Fruit fly (Drosophila melanogaster): ENCODE data around the gene mtm.
A peak's percentile ranks its signal among the peaks of the same experiment; 100 is the strongest.

The mtm gene

dm6 chr2L:5986094-5986493 lies 50.7 kb downstream of the mtm start, which contains the start of gene ifc (continued):
- TF ChIP-seq ftz-f1 (GFP tag; optimal IDR thresholded peaks at IDR 0.05) (no peak), Nf-YC (tag; optimal IDR thresholded peaks at IDR 0.05) (peak; percentile 56), sd (tag; optimal IDR thresholded peaks at IDR 0.05) (peak; percentile 55), Dref (GFP tag; IDR thresholded peaks at IDR 0.05) (no peak), crc (GFP tag; optimal IDR thresholded peaks at IDR 0.05) (peak; percentile 1), hbn (GFP tag; IDR thresholded peaks at IDR 0.05; ENCODE audit: partially characterized antibody) (no peak), CG12071 (GFP tag; optimal IDR thresholded peaks at IDR 0.05) (no peak), run (tag; optimal IDR thresholded peaks at IDR 0.05) (peak; percentile 22), Sox100B (GFP tag; optimal IDR thresholded peaks at IDR 0.05) (no peak), pita (GFP tag; optimal IDR thresholded peaks at IDR 0.05) (no peak), CG12104 (GFP tag; optimal IDR thresholded peaks at IDR 0.05) (peak; percentile 8), D (optimal IDR thresholded peaks at IDR 0.05) (no peak), D (GFP tag; optimal IDR thresholded peaks at IDR 0.05) (no peak), crp (GFP tag; optimal IDR thresholded peaks at IDR 0.05) (peak in 1 of 2 experiments; percentile 55), z (GFP tag; IDR thresholded peaks at IDR 0.05) (no peak), CG7745 (tag; optimal IDR thresholded peaks at IDR 0.05) (no peak), en (GFP tag; optimal IDR thresholded peaks at IDR 0.05) (peak; percentile 1), CG6175 (GFP tag; IDR thresholded peaks at IDR 0.05) (no peak), CG2116 (GFP tag; optimal IDR thresholded peaks at IDR 0.05) (peak; percentile 69), CG12769 (tag; optimal IDR thresholded peaks at IDR 0.05) (peak; percentile 80), bcd (GFP tag; optimal IDR thresholded peaks at IDR 0.05) (peak; percentile 87), CG34376 (GFP tag; optimal IDR thresholded peaks at IDR 0.05) (peak; percentile 33), dimm (GFP tag; IDR thresholded peaks at IDR 0.05) (no peak), CG3065 (GFP tag; optimal IDR thresholded peaks at IDR 0.05) (no peak), CG4424 (GFP tag; optimal IDR thresholded peaks at IDR 0.05) (peak; percentile 51), lov (optimal IDR thresholded peaks at IDR 0.05) (no peak), lov (GFP tag; IDR thresholded peaks at IDR 0.05) (no peak), CG11504 (tag; optimal IDR thresholded peaks at IDR 0.05) (no peak), gsb-n (tag; optimal IDR thresholded peaks at IDR 0.05) (peak; percentile 15), Ssrp (tag; optimal IDR thresholded peaks at IDR 0.05) (peak; percentile 61), pros (GFP tag; optimal IDR thresholded peaks at IDR 0.05) (no peak), ci (GFP tag; IDR thresholded peaks at IDR 0.05) (no peak), wdn (GFP tag; IDR thresholded peaks at IDR 0.05) (no peak), otp (GFP tag; IDR thresholded peaks at IDR 0.05) (no peak), yki (optimal IDR thresholded peaks at IDR 0.05) (no peak), zfh1 (GFP tag; IDR thresholded peaks at IDR 0.05) (no peak), CG10366 (GFP tag; IDR thresholded peaks at IDR 0.05) (no peak), corto (GFP tag; optimal IDR thresholded peaks at IDR 0.05) (no peak), fu2 (GFP tag; optimal IDR thresholded peaks at IDR 0.05) (peak; percentile 53), sim (GFP tag; IDR thresholded peaks at IDR 0.05) (no peak), tna (GFP tag; IDR thresholded peaks at IDR 0.05; ENCODE audit: partially characterized antibody) (no peak), CG2202 (tag; optimal IDR thresholded peaks at IDR 0.05) (no peak), Mes4 (GFP tag; optimal IDR thresholded peaks at IDR 0.05) (peak; percentile 30), CG18764 (GFP tag; optimal IDR thresholded peaks at IDR 0.05) (peak; percentile 40), kah (GFP tag; optimal IDR thresholded peaks at IDR 0.05) (peak; percentile 18), CG33557 (GFP tag; optimal IDR thresholded peaks at IDR 0.05) (peak; percentile 44), Ravus (GFP tag; IDR thresholded peaks at IDR 0.05) (no peak), CG10462 (GFP tag; optimal IDR thresholded peaks at IDR 0.05) (no peak), inv (GFP tag; IDR thresholded peaks at IDR 0.05; ENCODE audit: partially characterized antibody) (no peak), cas (GFP tag; IDR thresholded peaks at IDR 0.05) (no peak), CG31388 (GFP tag; optimal IDR thresholded peaks at IDR 0.05) (no peak), prd (optimal IDR thresholded peaks at IDR 0.05) (no peak), prd (GFP tag; IDR thresholded peaks at IDR 0.05) (no peak)

Measured in whole organism, embryonic.